Fruit fly (Drosophila melanogaster) whole organism, embryonic: ENCODE measurements around the gene AMPdeam.

Experiments
- Atf3 ChIP-seq: fragments of 200-800 bp; sonication (Bioruptor generic); optimal IDR thresholded peaks from 3 replicates; lab custom pipeline; 2016; ENCODE audit warnings: missing biosample characterization, missing genetic modification characterization
- Bgb ChIP-seq: fragments of 200-800 bp; sonication (Bioruptor generic); IDR thresholded peaks from 2 replicates; pipeline ENCODE4 v1.3.6; 2022; ENCODE audit warnings: missing biosample characterization, missing genetic modification characterization; ENCODE audit not compliant: partially characterized antibody
- C15 ChIP-seq: fragments of 200-800 bp; sonication (Bioruptor generic); IDR thresholded peaks from 3 replicates; pipeline ENCODE4 v1.3.6; 2022; ENCODE audit warnings: missing biosample characterization, missing genetic modification characterization
- CG10147 ChIP-seq: fragments of 200-800 bp; sonication (Bioruptor generic); optimal IDR thresholded peaks from 2 replicates; lab custom pipeline; 2019; ENCODE audit warnings: missing biosample characterization, mild to moderate bottlenecking, missing genetic modification characterization, moderate library complexity
- CG11723 ChIP-seq: fragments of 200-800 bp; sonication (Bioruptor generic); optimal IDR thresholded peaks from 2 replicates; lab custom pipeline; 2017; ENCODE audit warnings: missing biosample characterization, mild to moderate bottlenecking, missing genetic modification characterization
- CG12299 ChIP-seq: fragments of 200-800 bp; sonication (Bioruptor generic); optimal IDR thresholded peaks from 2 replicates; lab custom pipeline; 2018; ENCODE audit warnings: missing biosample characterization, mild to moderate bottlenecking, missing genetic modification characterization
- CG1233 ChIP-seq: fragments of 200-800 bp; sonication (Bioruptor generic); optimal IDR thresholded peaks from 4 replicates; lab custom pipeline; 2018; ENCODE audit warnings: missing biosample characterization, mild to moderate bottlenecking, missing genetic modification characterization
- CG12391 ChIP-seq: fragments of 200-800 bp; sonication (Bioruptor generic); optimal IDR thresholded peaks from 3 replicates; lab custom pipeline; 2018; ENCODE audit warnings: missing biosample characterization, mild to moderate bottlenecking, missing genetic modification characterization, moderate library complexity
- CG13424 ChIP-seq: fragments of 200-800 bp; sonication (Bioruptor generic); optimal IDR thresholded peaks from 2 replicates; lab custom pipeline; 2019; ENCODE audit warnings: missing biosample characterization, mild to moderate bottlenecking, missing genetic modification characterization, moderate library complexity
- CG15479 ChIP-seq: fragments of 200-800 bp; sonication (Bioruptor generic); optimal IDR thresholded peaks from 3 replicates; lab custom pipeline; 2019; ENCODE audit warnings: missing biosample characterization, mild to moderate bottlenecking, missing genetic modification characterization, moderate library complexity
- CG8089 ChIP-seq: fragments of 200-800 bp; sonication (Bioruptor generic); optimal IDR thresholded peaks from 3 replicates; lab custom pipeline; 2016; ENCODE audit warnings: missing biosample characterization, missing genetic modification characterization
- CG8388 ChIP-seq: fragments of 200-800 bp; sonication (Bioruptor generic); optimal IDR thresholded peaks from 2 replicates; lab custom pipeline; 2019; ENCODE audit warnings: missing biosample characterization, mild to moderate bottlenecking, missing genetic modification characterization, moderate library complexity
- CG9876 ChIP-seq: fragments of 200-800 bp; sonication (Bioruptor generic); optimal IDR thresholded peaks from 2 replicates; lab custom pipeline; 2016; ENCODE audit warnings: missing biosample characterization, missing genetic modification characterization
- D ChIP-seq, 2 experiments: fragments of 200-800 bp in 1 of 2; fragments of >200 bp in 1 of 2; sonication (Bioruptor generic) in 1 of 2; optimal IDR thresholded peaks; 2 replicates in 1 of 2; 3 replicates in 1 of 2; lab custom pipeline; 2017; ENCODE audit warnings: mild to moderate bottlenecking in 1 of 2, missing biosample characterization in 1 of 2, missing genetic modification characterization in 1 of 2, missing genetic modification reagents in 1 of 2
- D19B ChIP-seq: fragments of 200-800 bp; sonication (Bioruptor generic); optimal IDR thresholded peaks from 2 replicates; lab custom pipeline; 2017; ENCODE audit warnings: missing biosample characterization, mild to moderate bottlenecking, missing genetic modification characterization
- ERR ChIP-seq: fragments of 200-800 bp; sonication (Bioruptor generic); optimal IDR thresholded peaks from 2 replicates; lab custom pipeline; 2016; ENCODE audit warnings: missing biosample characterization, missing genetic modification characterization
- Ets65A ChIP-seq: fragments of 200-800 bp; sonication (Bioruptor generic); peaks from one replicate; lab custom pipeline; 2016; ENCODE audit warnings: missing biosample characterization, missing genetic modification characterization
- Fer1 ChIP-seq: fragments of 200-800 bp; sonication (Bioruptor generic); optimal IDR thresholded peaks from 2 replicates; lab custom pipeline; 2017; ENCODE audit warnings: missing biosample characterization, mild to moderate bottlenecking, missing genetic modification characterization
- HLH4C ChIP-seq: fragments of 200-800 bp; sonication (Bioruptor generic); IDR thresholded peaks from 3 replicates; pipeline ENCODE4 v1.3.6; 2022; ENCODE audit warnings: missing biosample characterization, missing genetic modification characterization; ENCODE audit not compliant: partially characterized antibody
- HmgD ChIP-seq: fragments of 200-800 bp; sonication (Bioruptor generic); optimal IDR thresholded peaks from 3 replicates; lab custom pipeline; 2016; ENCODE audit warnings: missing biosample characterization, missing genetic modification characterization
- HmgZ ChIP-seq: fragments of 200-800 bp; sonication (Bioruptor generic); optimal IDR thresholded peaks from 2 replicates; lab custom pipeline; 2018; ENCODE audit warnings: missing biosample characterization, mild to moderate bottlenecking, missing genetic modification characterization
- Jarid2 ChIP-seq: fragments of 200-800 bp; sonication (Bioruptor generic); optimal IDR thresholded peaks from 3 replicates; lab custom pipeline; 2017; ENCODE audit warnings: mild to moderate bottlenecking, missing biosample characterization, missing genetic modification reagents, missing genetic modification characterization
- MESR4 ChIP-seq: fragments of 200-800 bp; sonication (Bioruptor generic); optimal IDR thresholded peaks from 2 replicates; lab custom pipeline; 2018; ENCODE audit warnings: missing biosample characterization, mild to moderate bottlenecking, missing genetic modification characterization, moderate library complexity
- Med ChIP-seq: fragments of 200-800 bp; sonication (Bioruptor generic); peaks from one replicate; lab custom pipeline; 2016; ENCODE audit warnings: missing biosample characterization, missing genetic modification characterization, mild to moderate bottlenecking, inconsistent platforms, moderate library complexity
- Side ChIP-seq: fragments of 200-800 bp; sonication (Bioruptor generic); optimal IDR thresholded peaks from 2 replicates; lab custom pipeline; 2016; ENCODE audit warnings: missing biosample characterization, missing genetic modification characterization
- amos ChIP-seq: fragments of 200-800 bp; sonication (Bioruptor generic); IDR thresholded peaks from 2 replicates; pipeline ENCODE4 v1.3.6; 2022; ENCODE audit warnings: missing biosample characterization, missing genetic modification characterization; ENCODE audit not compliant: partially characterized antibody
- ato ChIP-seq: fragments of 200-800 bp; sonication (Bioruptor generic); IDR thresholded peaks from 2 replicates; pipeline ENCODE4 v1.3.6; 2022; ENCODE audit warnings: missing biosample characterization, missing genetic modification characterization; ENCODE audit not compliant: partially characterized antibody
- bbx ChIP-seq: fragments of 200-800 bp; sonication (Bioruptor generic); IDR thresholded peaks from 2 replicates; pipeline ENCODE4 v1.3.6; 2022; ENCODE audit warnings: missing biosample characterization, missing genetic modification characterization; ENCODE audit not compliant: partially characterized antibody
- bsh ChIP-seq, 2 experiments: fragments of 200-800 bp; sonication (Bioruptor generic); optimal IDR thresholded peaks; 2 replicates each; lab custom pipeline; 2017 to 2018; ENCODE audit warnings: mild to moderate bottlenecking in 2 of 2, missing biosample characterization in 2 of 2, missing genetic modification characterization in 2 of 2, moderate library complexity in 1 of 2
- cad ChIP-seq: fragments of >200 bp; optimal IDR thresholded peaks from 2 replicates; lab custom pipeline; 2017; ENCODE audit warnings: missing biosample characterization, missing genetic modification characterization
- caup ChIP-seq: fragments of 200-800 bp; sonication (Bioruptor generic); optimal IDR thresholded peaks from 3 replicates; lab custom pipeline; 2017; ENCODE audit warnings: missing biosample characterization, mild to moderate bottlenecking, missing genetic modification characterization, moderate library complexity; ENCODE audit not compliant: severe bottlenecking
- fu2 ChIP-seq: fragments of 200-800 bp; sonication (Bioruptor generic); optimal IDR thresholded peaks from 2 replicates; lab custom pipeline; 2016; ENCODE audit warnings: missing biosample characterization, missing genetic modification characterization
- gcm ChIP-seq: fragments of 200-800 bp; sonication (Bioruptor generic); optimal IDR thresholded peaks from 2 replicates; lab custom pipeline; 2019; ENCODE audit warnings: missing biosample characterization, mild to moderate bottlenecking, missing genetic modification characterization, moderate library complexity
- gfzf ChIP-seq: fragments of 200-800 bp; sonication (Bioruptor generic); optimal IDR thresholded peaks from 2 replicates; lab custom pipeline; 2016; ENCODE audit warnings: missing biosample characterization, mild to moderate bottlenecking, missing genetic modification characterization, moderate library complexity
- pho ChIP-seq: fragments of 200-800 bp; sonication (Bioruptor generic); optimal IDR thresholded peaks from 2 replicates; lab custom pipeline; 2016; ENCODE audit warnings: missing biosample characterization, missing genetic modification characterization
- phol ChIP-seq: fragments of 200-800 bp; sonication (Bioruptor generic); optimal IDR thresholded peaks from 3 replicates; lab custom pipeline; 2018; ENCODE audit warnings: missing biosample characterization, mild to moderate bottlenecking, missing genetic modification characterization, moderate library complexity
- prd ChIP-seq, 3 experiments: fragments of >200 bp in 2 of 3; fragments of 200-800 bp in 1 of 3; sonication (Bioruptor generic) in 1 of 3; optimal IDR thresholded peaks in 2 of 3; IDR thresholded peaks in 1 of 3; 2 replicates in 2 of 3; 3 replicates in 1 of 3; pipeline versions ENCODE4 v1.3.6 to Lab custom; 2017 to 2022; ENCODE audit warnings: missing biosample characterization in 1 of 3, missing genetic modification characterization in 1 of 3
- pros ChIP-seq: fragments of 200-800 bp; sonication (Bioruptor generic); optimal IDR thresholded peaks from 3 replicates; lab custom pipeline; 2019; ENCODE audit warnings: missing biosample characterization, mild to moderate bottlenecking, missing genetic modification characterization, moderate library complexity
- pum ChIP-seq: fragments of 200-800 bp; sonication (Bioruptor generic); optimal IDR thresholded peaks from 2 replicates; lab custom pipeline; 2016; ENCODE audit warnings: missing biosample characterization, missing genetic modification characterization
- repo ChIP-seq: fragments of 200-800 bp; sonication (Bioruptor generic); optimal IDR thresholded peaks from 2 replicates; lab custom pipeline; 2016; ENCODE audit warnings: missing biosample characterization, missing genetic modification characterization
- row ChIP-seq: fragments of 200-800 bp; sonication (Bioruptor generic); IDR thresholded peaks from 3 replicates; pipeline ENCODE4 v1.3.6; 2022; ENCODE audit warnings: missing biosample characterization, missing genetic modification characterization
- sens ChIP-seq: fragments of 200-800 bp; sonication (Bioruptor generic); peaks from one replicate; lab custom pipeline; 2016; ENCODE audit warnings: missing biosample characterization, missing genetic modification characterization
- sisA ChIP-seq: fragments of 200-800 bp; sonication (Bioruptor generic); IDR thresholded peaks from 2 replicates; pipeline ENCODE4 v1.3.6; 2022; ENCODE audit warnings: missing biosample characterization, missing genetic modification characterization
- sob ChIP-seq: fragments of 200-800 bp; sonication (Bioruptor generic); IDR thresholded peaks from 2 replicates; pipeline ENCODE4 v1.3.6; 2022; ENCODE audit warnings: missing biosample characterization, missing genetic modification characterization
- ssp ChIP-seq: fragments of 200-800 bp; sonication (Bioruptor generic); IDR thresholded peaks from 2 replicates; pipeline ENCODE4 v1.3.6; 2022; ENCODE audit warnings: missing biosample characterization, missing genetic modification characterization
- tgo ChIP-seq: fragments of 200-800 bp; sonication (Bioruptor generic); IDR thresholded peaks from 3 replicates; pipeline ENCODE4 v1.3.6; 2022; ENCODE audit warnings: missing biosample characterization, missing genetic modification characterization
- twi ChIP-seq: fragments of 200-800 bp; optimal IDR thresholded peaks from 2 replicates; lab custom pipeline; 2019; ENCODE audit warnings: missing biosample characterization, mild to moderate bottlenecking, missing genetic modification characterization, moderate library complexity

Gene AMPdeam

DNA sequence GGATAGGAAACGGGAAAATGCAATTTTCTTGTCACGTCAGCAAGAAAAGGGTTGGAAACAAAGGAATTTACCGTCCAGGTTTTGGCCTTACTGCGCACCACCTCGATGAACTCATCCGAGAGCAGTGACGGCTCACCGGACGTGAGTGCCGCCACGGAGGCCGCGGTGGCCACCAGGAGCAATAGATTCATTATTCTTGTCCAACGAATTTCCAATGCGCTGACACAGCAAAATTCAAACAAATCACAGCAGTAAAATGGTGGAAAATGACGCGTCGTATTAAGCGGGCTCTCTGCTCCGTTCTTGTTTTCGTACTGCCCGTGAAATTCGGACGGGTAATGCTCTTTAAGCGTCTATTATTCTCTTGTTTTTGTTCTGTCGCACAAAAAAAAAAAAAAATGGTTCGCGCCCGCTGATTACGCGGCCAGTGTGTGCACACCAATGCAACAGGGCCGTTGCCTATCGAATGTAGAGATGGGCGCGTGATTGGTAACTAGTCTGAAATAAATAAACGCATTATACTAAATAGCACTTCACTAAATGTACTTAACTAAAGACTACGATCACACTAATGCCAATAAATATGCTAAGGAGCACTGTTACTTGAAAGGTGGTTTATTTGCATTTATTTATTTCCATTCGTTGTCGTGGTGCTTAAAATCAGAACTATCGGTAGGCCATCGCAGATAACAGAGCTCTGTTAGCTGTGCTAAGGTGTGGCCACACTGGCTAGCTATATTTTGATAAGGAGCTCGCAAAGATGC, 63.7 kb downstream of the AMPdeam start, which contains the start of the genes CtsB and amrt (continued):
- TF ChIP-seq tgo (GFP tag; lab: Robert Waterston, UW), result 0 out of 3 replicates have a peak, but pooled peaks have one; percentile 28
- TF ChIP-seq prd (optimal IDR thresholded peaks at IDR 0.05; lab: Kevin White, UChicago), result no peak
- TF ChIP-seq prd (GFP tag; IDR thresholded peaks at IDR 0.05; lab: Robert Waterston, UW), result peak; percentile 52; the same call in 1 of the 3 replicates
- TF ChIP-seq phol, result peak; percentile 86
- no peak for TF ChIP-seq pros (GFP tag; lab: Kevin White, UChicago)
- TF ChIP-seq CG12391, result peak; percentile 56
- peak; percentile 21 for TF ChIP-seq CG10147 (GFP tag; lab: Kevin White, UChicago)
- peak; percentile 76 for TF ChIP-seq amos
- TF ChIP-seq CG12299, result no peak
- 0 out of 2 replicates have a peak, but pooled peaks have one; percentile 30 for TF ChIP-seq sob
- peak; percentile 34 for TF ChIP-seq twi (tag; lab: Kevin White, UChicago)
- peak; percentile 55 for TF ChIP-seq pum (GFP tag; lab: Kevin White, UChicago)
- peak; percentile 78 for TF ChIP-seq Bgb (GFP tag; lab: Robert Waterston, UW)
- TF ChIP-seq ERR, result peak; percentile 50
- no peak for TF ChIP-seq cad
- TF ChIP-seq HmgZ, result peak; percentile 46
- peak; percentile 29 for TF ChIP-seq repo (GFP tag; lab: Kevin White, UChicago)
- peak; percentile 94 for TF ChIP-seq row
- TF ChIP-seq Jarid2 (GFP tag; lab: Kevin White, UChicago), result peak; percentile 37
- 0 out of 2 replicates have a peak, but pooled peaks have one; percentile 5 for TF ChIP-seq sisA (GFP tag; lab: Robert Waterston, UW)
- TF ChIP-seq gfzf (GFP tag; lab: Kevin White, UChicago), result peak; percentile 28
- peak; percentile 20 for TF ChIP-seq CG9876 (GFP tag; lab: Kevin White, UChicago)
- TF ChIP-seq ato (GFP tag; lab: Robert Waterston, UW), result peak; percentile 40; the same call in 1 of the 2 replicates
- peak; percentile 6 for TF ChIP-seq Atf3 (GFP tag; lab: Kevin White, UChicago)
- TF ChIP-seq CG8089 (GFP tag; lab: Kevin White, UChicago), result peak; percentile 46
- TF ChIP-seq CG15479 (GFP tag; lab: Kevin White, UChicago), result no peak
- peak; percentile 18 to 58 for TF ChIP-seq bsh (GFP tag; optimal IDR thresholded peaks at IDR 0.05; lab: Kevin White, UChicago)
- peak; percentile 76 for TF ChIP-seq HLH4C (GFP tag; lab: Robert Waterston, UW)
- no peak for TF ChIP-seq C15
- peak; percentile 12 for TF ChIP-seq CG11723
- peak; percentile 51 for TF ChIP-seq Side
- peak; percentile 37 for TF ChIP-seq CG1233 (GFP tag; lab: Kevin White, UChicago)
- TF ChIP-seq CG13424 (tag; lab: Kevin White, UChicago), result peak; percentile 59
- peak; percentile 92 for TF ChIP-seq sens (GFP tag; lab: Kevin White, UChicago)
- TF ChIP-seq CG8388 (GFP tag; lab: Kevin White, UChicago), result peak; percentile 12
- TF ChIP-seq ssp (GFP tag; lab: Robert Waterston, UW), result peak; percentile 53; the same call in 1 of the 2 replicates
- peak; percentile 95 for TF ChIP-seq Ets65A (GFP tag; lab: Kevin White, UChicago)
- TF ChIP-seq Fer1 (GFP tag; lab: Kevin White, UChicago), result peak; percentile 60
- no peak for TF ChIP-seq D19B (GFP tag; lab: Kevin White, UChicago)
- TF ChIP-seq HmgD, result peak; percentile 68
- TF ChIP-seq pho (GFP tag; lab: Kevin White, UChicago), result peak; percentile 58
- peak; percentile 30 for TF ChIP-seq MESR4
- TF ChIP-seq bbx (GFP tag; lab: Robert Waterston, UW), result peak; percentile 72
- TF ChIP-seq gcm, result peak; percentile 41
- peak; percentile 93 for TF ChIP-seq Med (GFP tag; lab: Kevin White, UChicago)
- TF ChIP-seq D (optimal IDR thresholded peaks at IDR 0.05; lab: Kevin White, UChicago), result no peak
- TF ChIP-seq D (GFP tag; optimal IDR thresholded peaks at IDR 0.05; lab: Kevin White, UChicago), result no peak
- peak; percentile 28 for TF ChIP-seq caup
- TF ChIP-seq fu2 (GFP tag; lab: Kevin White, UChicago), result peak; percentile 56
